Fruit fly (Drosophila melanogaster) whole organism, embryonic: ENCODE results near the gene CG18788.

ENCODE experiments used
- B-H2 ChIP-seq: fragments of 200-800 bp; sonication (Bioruptor generic); optimal IDR thresholded peaks from 2 replicates; lab custom pipeline; 2018; ENCODE audit warnings: missing biosample characterization, mild to moderate bottlenecking, missing genetic modification characterization
- CG1024 ChIP-seq: fragments of 200-800 bp; sonication (Bioruptor generic); IDR thresholded peaks from 2 replicates; pipeline ENCODE4 v1.3.6; 2022; ENCODE audit warnings: missing biosample characterization, missing genetic modification characterization
- CG12299 ChIP-seq: fragments of 200-800 bp; sonication (Bioruptor generic); optimal IDR thresholded peaks from 2 replicates; lab custom pipeline; 2018; ENCODE audit warnings: missing biosample characterization, mild to moderate bottlenecking, missing genetic modification characterization
- CG12744 ChIP-seq: fragments of 200-800 bp; sonication (Bioruptor generic); optimal IDR thresholded peaks from 2 replicates; lab custom pipeline; 2016; ENCODE audit warnings: missing biosample characterization, missing genetic modification characterization
- CG13894 ChIP-seq: fragments of 200-800 bp; sonication (Bioruptor generic); optimal IDR thresholded peaks from 3 replicates; lab custom pipeline; 2018; ENCODE audit warnings: missing biosample characterization, mild to moderate bottlenecking, missing genetic modification characterization, moderate library complexity
- CG14050 ChIP-seq: fragments of 200-800 bp; sonication (Bioruptor generic); IDR thresholded peaks from 3 replicates; pipeline ENCODE4 v1.3.6; 2022; ENCODE audit warnings: missing biosample characterization, missing genetic modification characterization
- CG16779 ChIP-seq: fragments of 200-800 bp; sonication (Bioruptor generic); IDR thresholded peaks from 2 replicates; pipeline ENCODE4 v1.3.6; 2022; ENCODE audit warnings: missing biosample characterization, missing genetic modification characterization
- CG16863 ChIP-seq: fragments of 200-800 bp; sonication (Bioruptor generic); optimal IDR thresholded peaks from 3 replicates; lab custom pipeline; 2016; ENCODE audit warnings: missing biosample characterization, missing genetic modification characterization
- CG18011 ChIP-seq: fragments of 200-800 bp; sonication (Bioruptor generic); optimal IDR thresholded peaks from 2 replicates; lab custom pipeline; 2017; ENCODE audit warnings: missing biosample characterization, missing genetic modification characterization, mild to moderate bottlenecking, moderate library complexity, missing genotype
- CG3281 ChIP-seq: fragments of 200-800 bp; sonication (Bioruptor generic); optimal IDR thresholded peaks from 3 replicates; lab custom pipeline; 2017; ENCODE audit warnings: missing biosample characterization, mild to moderate bottlenecking, missing genetic modification characterization
- CG4730 ChIP-seq: fragments of 200-800 bp; sonication (Bioruptor generic); IDR thresholded peaks from 2 replicates; pipeline ENCODE4 v1.3.6; 2022; ENCODE audit warnings: missing biosample characterization, missing genetic modification characterization
- CG6813 ChIP-seq: fragments of 200-800 bp; sonication (Bioruptor generic); optimal IDR thresholded peaks from 2 replicates; lab custom pipeline; 2017; ENCODE audit warnings: missing biosample characterization, missing genetic modification characterization, mild to moderate bottlenecking, moderate library complexity, missing genetic modification reagents
- CG8290 ChIP-seq, 3 experiments: fragments of 200-800 bp; sonication (Bioruptor generic); optimal IDR thresholded peaks; 2 replicates each; lab custom pipeline; 2016 to 2019; ENCODE audit warnings: missing biosample characterization in 3 of 3, missing genetic modification characterization in 3 of 3, mild to moderate bottlenecking in 2 of 3, moderate library complexity in 1 of 3
- Dfd ChIP-seq, 2 experiments: fragments of >200 bp; optimal IDR thresholded peaks; 2 replicates each; lab custom pipeline; 2017; ENCODE audit warnings: missing biosample characterization in 2 of 2, missing genetic modification characterization in 2 of 2
- Dp ChIP-seq: fragments of 200-800 bp; sonication (Bioruptor generic); optimal IDR thresholded peaks from 2 replicates; lab custom pipeline; 2018; ENCODE audit warnings: missing biosample characterization, mild to moderate bottlenecking, missing genetic modification characterization, moderate library complexity
- E2f2 ChIP-seq: fragments of 200-800 bp; sonication (Bioruptor generic); IDR thresholded peaks from 2 replicates; pipeline ENCODE4 v1.3.6; 2022; ENCODE audit warnings: missing biosample characterization, missing genetic modification characterization
- ERR ChIP-seq: fragments of 200-800 bp; sonication (Bioruptor generic); optimal IDR thresholded peaks from 2 replicates; lab custom pipeline; 2016; ENCODE audit warnings: missing biosample characterization, missing genetic modification characterization
- Gsc ChIP-seq: fragments of 200-800 bp; sonication (Bioruptor generic); IDR thresholded peaks from 2 replicates; pipeline ENCODE4 v1.3.6; 2022; ENCODE audit warnings: missing biosample characterization, missing genetic modification characterization
- Hand ChIP-seq: fragments of 200-800 bp; sonication (Bioruptor generic); optimal IDR thresholded peaks from 2 replicates; lab custom pipeline; 2017; ENCODE audit warnings: mild to moderate bottlenecking, missing biosample characterization, missing genetic modification reagents, missing genetic modification characterization
- Hr51 ChIP-seq, 2 experiments: fragments of 200-800 bp; sonication (Bioruptor generic); optimal IDR thresholded peaks; 2 replicates in 1 of 2; 3 replicates in 1 of 2; lab custom pipeline; 2016 to 2018; ENCODE audit warnings: missing biosample characterization in 2 of 2, missing genetic modification characterization in 2 of 2, mild to moderate bottlenecking in 1 of 2, moderate library complexity in 1 of 2
- Pdp1 ChIP-seq, 2 experiments: fragments of 200-800 bp; sonication (Bioruptor generic); optimal IDR thresholded peaks; 3 replicates each; lab custom pipeline; 2016; ENCODE audit warnings: missing biosample characterization in 2 of 2, missing genetic modification characterization in 2 of 2, mild to moderate bottlenecking in 1 of 2, moderate library complexity in 1 of 2
- Scr ChIP-seq: fragments of 200-800 bp; sonication (Bioruptor generic); IDR thresholded peaks from 2 replicates; pipeline ENCODE4 v1.3.6; 2022; ENCODE audit warnings: missing biosample characterization, missing genetic modification characterization; ENCODE audit not compliant: partially characterized antibody
- Side ChIP-seq: fragments of 200-800 bp; sonication (Bioruptor generic); optimal IDR thresholded peaks from 2 replicates; lab custom pipeline; 2016; ENCODE audit warnings: missing biosample characterization, missing genetic modification characterization
- Sox102F ChIP-seq: fragments of 200-800 bp; sonication (Bioruptor generic); optimal IDR thresholded peaks from 2 replicates; lab custom pipeline; 2018; ENCODE audit warnings: missing biosample characterization, mild to moderate bottlenecking, missing genetic modification characterization, moderate library complexity
- Stat92E ChIP-seq, 3 experiments: fragments of >200 bp in 2 of 3; fragments of 200-800 bp in 1 of 3; sonication (Bioruptor generic) in 1 of 3; optimal IDR thresholded peaks; 2 replicates each; lab custom pipeline; 2017 to 2019; ENCODE audit warnings: missing biosample characterization in 3 of 3, missing genetic modification characterization in 3 of 3, mild to moderate bottlenecking in 1 of 3, moderate library complexity in 1 of 3
- abd-A ChIP-seq: fragments of 200-800 bp; sonication (Bioruptor generic); optimal IDR thresholded peaks from 3 replicates; lab custom pipeline; 2019; ENCODE audit warnings: missing biosample characterization, mild to moderate bottlenecking, missing genetic modification characterization, moderate library complexity
- ato ChIP-seq: fragments of 200-800 bp; sonication (Bioruptor generic); IDR thresholded peaks from 2 replicates; pipeline ENCODE4 v1.3.6; 2022; ENCODE audit warnings: missing biosample characterization, missing genetic modification characterization; ENCODE audit not compliant: partially characterized antibody
- bigmax ChIP-seq: fragments of 200-800 bp; sonication (Bioruptor generic); optimal IDR thresholded peaks from 2 replicates; lab custom pipeline; 2018; ENCODE audit warnings: missing biosample characterization, mild to moderate bottlenecking, missing genetic modification characterization
- caup ChIP-seq: fragments of 200-800 bp; sonication (Bioruptor generic); optimal IDR thresholded peaks from 3 replicates; lab custom pipeline; 2017; ENCODE audit warnings: missing biosample characterization, mild to moderate bottlenecking, missing genetic modification characterization, moderate library complexity; ENCODE audit not compliant: severe bottlenecking
- crp ChIP-seq, 2 experiments: fragments of 200-800 bp; sonication (Bioruptor generic); optimal IDR thresholded peaks; 2 replicates in 1 of 2; 3 replicates in 1 of 2; lab custom pipeline; 2017; ENCODE audit warnings: missing biosample characterization in 2 of 2, missing genetic modification characterization in 2 of 2, mild to moderate bottlenecking in 1 of 2, moderate library complexity in 1 of 2
- dimm ChIP-seq: fragments of 200-800 bp; sonication (Bioruptor generic); IDR thresholded peaks from 2 replicates; pipeline ENCODE4 v1.3.6; 2022; ENCODE audit warnings: missing biosample characterization, missing genetic modification characterization
- exex ChIP-seq: fragments of 200-800 bp; sonication (Bioruptor generic); optimal IDR thresholded peaks from 4 replicates; lab custom pipeline; 2018; ENCODE audit warnings: missing biosample characterization, mild to moderate bottlenecking, missing genetic modification characterization, moderate library complexity
- eyg ChIP-seq: fragments of 200-800 bp; sonication (Bioruptor generic); optimal IDR thresholded peaks from 3 replicates; lab custom pipeline; 2016; ENCODE audit warnings: missing biosample characterization, missing genetic modification characterization
- ftz-f1 ChIP-seq: fragments of 200-800 bp; sonication (Bioruptor generic); optimal IDR thresholded peaks from 2 replicates; lab custom pipeline; 2016; ENCODE audit warnings: missing biosample characterization, missing genetic modification characterization
- grau ChIP-seq: fragments of 200-800 bp; optimal IDR thresholded peaks from 3 replicates; lab custom pipeline; 2019; ENCODE audit warnings: missing biosample characterization, mild to moderate bottlenecking, missing genetic modification characterization, moderate library complexity
- kah ChIP-seq: fragments of 200-800 bp; sonication (Bioruptor generic); optimal IDR thresholded peaks from 2 replicates; lab custom pipeline; 2018; ENCODE audit warnings: missing biosample characterization, mild to moderate bottlenecking, missing genetic modification characterization
- kni ChIP-seq: fragments of 200-800 bp; sonication (Bioruptor generic); optimal IDR thresholded peaks from 3 replicates; lab custom pipeline; 2017; ENCODE audit warnings: mild to moderate bottlenecking, missing biosample characterization, missing genetic modification reagents, missing genetic modification characterization
- lab ChIP-seq: fragments of 200-800 bp; sonication (Bioruptor generic); optimal IDR thresholded peaks from 3 replicates; lab custom pipeline; 2017; ENCODE audit warnings: missing biosample characterization, missing genetic modification characterization, mild to moderate bottlenecking, moderate library complexity, missing genetic modification reagents
- nau ChIP-seq: fragments of 200-800 bp; sonication (Bioruptor generic); optimal IDR thresholded peaks from 3 replicates; lab custom pipeline; 2017; ENCODE audit warnings: missing biosample characterization, mild to moderate bottlenecking, missing genetic modification characterization, missing genetic modification reagents
- nom ChIP-seq: fragments of 200-800 bp; sonication (Bioruptor generic); optimal IDR thresholded peaks from 2 replicates; lab custom pipeline; 2017; ENCODE audit warnings: missing biosample characterization, missing genetic modification characterization, mild to moderate bottlenecking, moderate library complexity, missing genetic modification reagents
- pros ChIP-seq: fragments of 200-800 bp; sonication (Bioruptor generic); optimal IDR thresholded peaks from 3 replicates; lab custom pipeline; 2019; ENCODE audit warnings: missing biosample characterization, mild to moderate bottlenecking, missing genetic modification characterization, moderate library complexity
- repo ChIP-seq: fragments of 200-800 bp; sonication (Bioruptor generic); optimal IDR thresholded peaks from 2 replicates; lab custom pipeline; 2016; ENCODE audit warnings: missing biosample characterization, missing genetic modification characterization
- trem ChIP-seq: fragments of 200-800 bp; optimal IDR thresholded peaks from 3 replicates; lab custom pipeline; 2019; ENCODE audit warnings: missing biosample characterization, mild to moderate bottlenecking, missing genetic modification characterization, moderate library complexity

Gene CG18788

dm6 chr2L:12004211-12004979 is 29.6 kb upstream of the CG18788 start (continued):
- TF ChIP-seq CG4730 (GFP tag; lab: Robert Waterston, UW), result no peak
- peak; percentile 32 for TF ChIP-seq ERR (GFP tag; lab: Kevin White, UChicago)
- TF ChIP-seq CG18011 (GFP tag; lab: Kevin White, UChicago), result peak; percentile 20
- no peak for TF ChIP-seq E2f2 (GFP tag; lab: Robert Waterston, UW)
- TF ChIP-seq CG6813, result peak; percentile 85
- peak; percentile 22 for TF ChIP-seq grau (tag; lab: Kevin White, UChicago)
- no peak for TF ChIP-seq CG1024 (GFP tag; lab: Robert Waterston, UW)
- TF ChIP-seq CG16779 (GFP tag; lab: Robert Waterston, UW), result no peak
- TF ChIP-seq repo (GFP tag; lab: Kevin White, UChicago), result no peak
- no peak for TF ChIP-seq eyg (GFP tag; lab: Kevin White, UChicago)
- TF ChIP-seq nau (GFP tag; lab: Kevin White, UChicago), result peak; percentile 83

dm6 chr2L:12005436-12006396 is 28.3 kb upstream of the CG18788 start:
- TF ChIP-seq kni (GFP tag; lab: Kevin White, UChicago), result peak; percentile 95
- no peak for TF ChIP-seq trem (tag; lab: Kevin White, UChicago)
- TF ChIP-seq Scr (GFP tag; lab: Robert Waterston, UW), result no peak
- TF ChIP-seq CG16863, result no peak
- no peak for TF ChIP-seq Side (GFP tag; lab: Kevin White, UChicago)
- TF ChIP-seq caup (GFP tag; lab: Kevin White, UChicago), result peak; percentile 16
- no peak for TF ChIP-seq Hr51 (GFP tag; optimal IDR thresholded peaks at IDR 0.05; lab: Kevin White, UChicago)
- TF ChIP-seq ato (GFP tag; lab: Robert Waterston, UW), result no peak
- TF ChIP-seq bigmax (GFP tag; lab: Kevin White, UChicago), result no peak
- no peak for TF ChIP-seq CG12744 (GFP tag; lab: Kevin White, UChicago)
- peak; percentile 93 for TF ChIP-seq kah (GFP tag; lab: Kevin White, UChicago)
- peak; percentile 17 for TF ChIP-seq B-H2 (GFP tag; lab: Kevin White, UChicago)
- TF ChIP-seq dimm (GFP tag; lab: Robert Waterston, UW), result no peak
- peak; percentile 13 for TF ChIP-seq Dp
- TF ChIP-seq exex (tag; lab: Kevin White, UChicago), result peak; percentile 61
- TF ChIP-seq CG8290 (GFP tag; optimal IDR thresholded peaks at IDR 0.05; lab: Kevin White, UChicago), result no peak
- peak in 1 of 2 experiments; percentile 55 for TF ChIP-seq CG8290 (tag; optimal IDR thresholded peaks at IDR 0.05; lab: Kevin White, UChicago)
- no peak for TF ChIP-seq Sox102F (GFP tag; lab: Kevin White, UChicago)
- peak; percentile 50 for TF ChIP-seq pros
- peak; percentile 13 for TF ChIP-seq CG12299 (tag; lab: Kevin White, UChicago)
- TF ChIP-seq CG13894, result peak; percentile 86
- no peak for TF ChIP-seq Dfd (GFP tag; optimal IDR thresholded peaks at IDR 0.05; lab: Kevin White, UChicago)
- no peak for TF ChIP-seq CG14050 (GFP tag; lab: Robert Waterston, UW)
- TF ChIP-seq lab, result peak; percentile 14
- TF ChIP-seq Pdp1 (GFP tag; optimal IDR thresholded peaks at IDR 0.05; lab: Kevin White, UChicago), result peak in 1 of 2 experiments; percentile 20
- peak in 1 of 3 experiments; percentile 40 for TF ChIP-seq Stat92E (GFP tag; optimal IDR thresholded peaks at IDR 0.05; lab: Kevin White, UChicago)
- TF ChIP-seq nom (GFP tag; lab: Kevin White, UChicago), result no peak
- no peak for TF ChIP-seq Hand (GFP tag; lab: Kevin White, UChicago)
- TF ChIP-seq crp (GFP tag; optimal IDR thresholded peaks at IDR 0.05; lab: Kevin White, UChicago), result no peak
- peak; percentile 99 for TF ChIP-seq abd-A (tag; lab: Kevin White, UChicago)
- no peak for TF ChIP-seq CG3281 (GFP tag; lab: Kevin White, UChicago)
- TF ChIP-seq ftz-f1 (GFP tag; lab: Kevin White, UChicago), result peak; percentile 13
- no peak for TF ChIP-seq Gsc
